Worm (Caenorhabditis elegans) whole organism, L1 larva: ENCODE data around the gene bar-1.

Experiments used
- dpl-1 ChIP-seq, 3 experiments: fragments of 150-350 bp in 2 of 3; sonication (generic microtip) in 1 of 3; optimal IDR thresholded peaks; 2 replicates each; lab custom pipeline; 2014 to 2017; ENCODE audit warnings: missing biosample characterization in 3 of 3, missing genetic modification characterization in 3 of 3, missing genetic modification reagents in 3 of 3
- fkh-10 ChIP-seq: sonication (generic microtip); optimal IDR thresholded peaks from 2 replicates; lab custom pipeline; 2017; ENCODE audit warnings: missing biosample characterization, missing genetic modification reagents, missing genetic modification characterization
- jun-1 ChIP-seq: fragments of 150-350 bp; optimal IDR thresholded peaks from 2 replicates; lab custom pipeline; 2014; ENCODE audit warnings: missing biosample characterization, missing genetic modification reagents, missing genetic modification characterization
- nhr-84 ChIP-seq: sonication (generic microtip); optimal IDR thresholded peaks from 2 replicates; lab custom pipeline; 2017; ENCODE audit warnings: missing biosample characterization, missing genetic modification characterization
- pag-3 ChIP-seq: sonication (generic microtip); optimal IDR thresholded peaks from 2 replicates; lab custom pipeline; 2017; ENCODE audit warnings: missing genetic modification characterization, mild to moderate bottlenecking, missing compliant biosample characterization, antibody characterized with exemption, borderline replicate concordance; ENCODE audit not compliant: insufficient read depth
- snpc-4 ChIP-seq: fragments of 150-350 bp; optimal IDR thresholded peaks from 2 replicates; lab custom pipeline; 2014; ENCODE audit warnings: missing biosample characterization, missing genetic modification characterization
- snu-23 ChIP-seq: sonication (generic microtip); optimal IDR thresholded peaks from 2 replicates; lab custom pipeline; 2016; ENCODE audit warnings: missing genetic modification characterization, missing compliant biosample characterization
- sup-37 ChIP-seq: fragments of 200-800 bp; sonication (Bioruptor generic); optimal IDR thresholded peaks from 2 replicates; lab custom pipeline; 2018; ENCODE audit warnings: mild to moderate bottlenecking, missing genetic modification characterization, missing compliant biosample characterization
- tbx-2 ChIP-seq: sonication (generic microtip); optimal IDR thresholded peaks from 2 replicates; lab custom pipeline; 2016; ENCODE audit warnings: missing genetic modification characterization, missing compliant biosample characterization
- zag-1 ChIP-seq: fragments of 150-350 bp; optimal IDR thresholded peaks from 2 replicates; lab custom pipeline; 2014; ENCODE audit warnings: missing biosample characterization, missing genetic modification characterization

ce11 chrX:7210467-7211107 is 40.2 kb upstream of the bar-1 start:
- no peak for TF ChIP-seq snpc-4 (tag; lab: Kevin White, UChicago)
- no peak for TF ChIP-seq dpl-1 (GFP tag; optimal IDR thresholded peaks at IDR 0.05; lab: Kevin White, UChicago)
- no peak for TF ChIP-seq sup-37 (GFP tag; lab: Kevin White, UChicago)
- TF ChIP-seq pag-3, result no peak
- TF ChIP-seq snu-23 (GFP tag; lab: Kevin White, UChicago), result no peak
- no peak for TF ChIP-seq tbx-2
- no peak for TF ChIP-seq zag-1 (tag; lab: Kevin White, UChicago)
- no peak for TF ChIP-seq jun-1
- TF ChIP-seq fkh-10 (GFP tag; lab: Kevin White, UChicago), result no peak
- no peak for TF ChIP-seq nhr-84 (tag; lab: Kevin White, UChicago)
